Worm (Caenorhabditis elegans) whole organism, L4 larva: ENCODE measurements around the gene F15H10.5.
A peak's percentile ranks its signal among the peaks of the same experiment; 100 is the strongest.

ENCODE experiments used
- F37D6.2 ChIP-seq: sonication (generic microtip); optimal IDR thresholded peaks from 2 replicates; lab custom pipeline; 2016; ENCODE audit warnings: mild to moderate bottlenecking, missing genetic modification characterization, missing compliant biosample characterization
- F44E2.7 ChIP-seq: fragments of 200-800 bp; sonication (Bioruptor generic); IDR thresholded peaks from 2 replicates; pipeline ENCODE4 v2.1.2; 2022; ENCODE audit warnings: missing genetic modification characterization, missing compliant biosample characterization
- R02D3.7 ChIP-seq: fragments of 150-350 bp; sonication (generic microtip); optimal IDR thresholded peaks from 3 replicates; lab custom pipeline; 2014; ENCODE audit warnings: missing biosample characterization, missing genetic modification characterization
- T26A8.4 ChIP-seq: fragments of 200-800 bp; sonication (Bioruptor generic); IDR thresholded peaks from 2 replicates; pipeline ENCODE4 v1.3.6; 2022; ENCODE audit warnings: missing genetic modification characterization, missing compliant biosample characterization
- Y105C5A.15 ChIP-seq: fragments of 200-800 bp; sonication (Bioruptor generic); IDR thresholded peaks from 2 replicates; pipeline ENCODE4 v1.3.6; 2022; ENCODE audit warnings: missing genetic modification characterization, missing compliant biosample characterization
- Y5F2A.4 ChIP-seq: fragments of 200-800 bp; sonication (Bioruptor generic); optimal IDR thresholded peaks from 2 replicates; lab custom pipeline; 2018; ENCODE audit warnings: mild to moderate bottlenecking, missing genetic modification characterization, missing compliant biosample characterization
- Y75B8A.6 ChIP-seq: fragments of 200-800 bp; sonication (Bioruptor generic); IDR thresholded peaks from 2 replicates; pipeline ENCODE4 v1.3.6; 2022; ENCODE audit warnings: missing genetic modification reagents, missing genetic modification characterization, missing compliant biosample characterization
- aha-1 ChIP-seq: fragments of 150-350 bp; peaks from one replicate; lab custom pipeline; 2014; ENCODE audit warnings: missing biosample characterization, missing genetic modification characterization
- ama-1 ChIP-seq: fragments of 150-350 bp; optimal IDR thresholded peaks from 2 replicates; lab custom pipeline; 2014; ENCODE audit warnings: inconsistent platforms, mixed read lengths
- arid-1 ChIP-seq: fragments of 200-800 bp; sonication (Bioruptor generic); conservative IDR thresholded peaks from 2 replicates; pipeline ENCODE4 v1.3.6; 2022; ENCODE audit warnings: missing genetic modification reagents, missing genetic modification characterization, missing compliant biosample characterization
- ceh-28 ChIP-seq: fragments of 150-350 bp; optimal IDR thresholded peaks from 2 replicates; lab custom pipeline; 2014; ENCODE audit warnings: missing biosample characterization, missing genetic modification reagents, missing genetic modification characterization
- dmd-8 ChIP-seq: fragments of 200-800 bp; sonication (Bioruptor generic); IDR thresholded peaks from 2 replicates; pipeline ENCODE4 v1.3.6; 2022; ENCODE audit warnings: missing genetic modification characterization, missing compliant biosample characterization
- dmd-9 ChIP-seq: fragments of 200-800 bp; sonication (Bioruptor generic); IDR thresholded peaks from 2 replicates; pipeline ENCODE4 v1.3.6; 2022; ENCODE audit warnings: missing genetic modification reagents, missing genetic modification characterization, missing compliant biosample characterization
- dve-1 ChIP-seq: sonication (generic microtip); optimal IDR thresholded peaks from 2 replicates; lab custom pipeline; 2017; ENCODE audit warnings: antibody characterized with exemption, mild to moderate bottlenecking, missing genetic modification characterization, missing compliant biosample characterization; ENCODE audit not compliant: insufficient read depth
- fkh-10 ChIP-seq: fragments of 150-350 bp; optimal IDR thresholded peaks from 2 replicates; lab custom pipeline; 2014; ENCODE audit warnings: missing biosample characterization, missing genetic modification reagents, missing genetic modification characterization
- hlh-30 ChIP-seq: sonication (generic microtip); optimal IDR thresholded peaks from 2 replicates; lab custom pipeline; 2017; ENCODE audit warnings: antibody characterized with exemption, mild to moderate bottlenecking, missing genetic modification characterization, missing compliant biosample characterization; ENCODE audit not compliant: insufficient read depth
- jun-1 ChIP-seq: fragments of 150-350 bp; optimal IDR thresholded peaks from 2 replicates; lab custom pipeline; 2014; ENCODE audit warnings: missing biosample characterization, missing genetic modification reagents, missing genetic modification characterization
- lin-1 ChIP-seq: fragments of 200-800 bp; sonication (Bioruptor generic); IDR thresholded peaks from 2 replicates; pipeline ENCODE4 v1.3.6; 2022; ENCODE audit warnings: missing genetic modification reagents, missing genetic modification characterization, missing compliant biosample characterization
- lsy-2 ChIP-seq, 2 experiments: fragments of 150-350 bp in 1 of 2; sonication (generic microtip) in 1 of 2; optimal IDR thresholded peaks; 2 replicates each; lab custom pipeline; 2014 to 2017; ENCODE audit warnings: missing biosample characterization in 2 of 2, missing genetic modification characterization in 2 of 2
- mes-2 ChIP-seq: sonication (generic microtip); optimal IDR thresholded peaks from 2 replicates; lab custom pipeline; 2016; ENCODE audit warnings: missing genotype, mild to moderate bottlenecking, missing genetic modification characterization, missing compliant biosample characterization; ENCODE audit not compliant: poor library complexity, severe bottlenecking
- mxl-2 ChIP-seq: fragments of 200-800 bp; sonication (Bioruptor generic); conservative IDR thresholded peaks from 2 replicates; pipeline ENCODE4 v1.3.6; 2022; ENCODE audit warnings: missing genetic modification reagents, missing genetic modification characterization, missing compliant biosample characterization
- mxl-3 ChIP-seq: fragments of 200-800 bp; sonication (Bioruptor generic); optimal IDR thresholded peaks from 2 replicates; lab custom pipeline; 2018; ENCODE audit warnings: mild to moderate bottlenecking, missing genetic modification characterization, missing compliant biosample characterization
- nhr-10 ChIP-seq: fragments of 150-350 bp; optimal IDR thresholded peaks from 2 replicates; lab custom pipeline; 2014; ENCODE audit warnings: missing biosample characterization, missing genetic modification characterization
- nhr-102 ChIP-seq: sonication (generic microtip); optimal IDR thresholded peaks from 2 replicates; lab custom pipeline; 2016; ENCODE audit warnings: mild to moderate bottlenecking, missing genetic modification characterization, moderate library complexity, missing compliant biosample characterization
- nhr-11 ChIP-seq: fragments of 150-350 bp; optimal IDR thresholded peaks from 2 replicates; lab custom pipeline; 2014; ENCODE audit warnings: missing biosample characterization, missing genetic modification characterization
- nhr-48 ChIP-seq: sonication (generic microtip); optimal IDR thresholded peaks from 2 replicates; lab custom pipeline; 2016; ENCODE audit warnings: mild to moderate bottlenecking, missing genetic modification characterization, missing compliant biosample characterization
- nhr-6 ChIP-seq: fragments of 150-350 bp; optimal IDR thresholded peaks from 2 replicates; lab custom pipeline; 2014; ENCODE audit warnings: missing biosample characterization, missing genetic modification characterization
- nhr-77 ChIP-seq: fragments of 150-350 bp; optimal IDR thresholded peaks from 2 replicates; lab custom pipeline; 2014; ENCODE audit warnings: missing biosample characterization, missing genetic modification characterization
- pqm-1 ChIP-seq: sonication (generic microtip); optimal IDR thresholded peaks from 2 replicates; lab custom pipeline; 2017; ENCODE audit warnings: missing biosample characterization, missing genetic modification characterization
- saeg-2 ChIP-seq: fragments of 200-800 bp; sonication (Bioruptor generic); IDR thresholded peaks from 2 replicates; pipeline ENCODE4 v1.3.6; 2022; ENCODE audit warnings: missing genetic modification reagents, missing genetic modification characterization, missing compliant biosample characterization
- snpc-1.2 ChIP-seq: fragments of 200-800 bp; sonication (Bioruptor generic); IDR thresholded peaks from 2 replicates; pipeline ENCODE4 v1.3.6; 2022; ENCODE audit warnings: missing genetic modification reagents, missing genetic modification characterization, missing compliant biosample characterization
- spr-1 ChIP-seq: sonication (generic microtip); optimal IDR thresholded peaks from 2 replicates; lab custom pipeline; 2016; ENCODE audit warnings: mild to moderate bottlenecking, missing genetic modification characterization, missing compliant biosample characterization
- tra-1 ChIP-seq: fragments of 200-800 bp; sonication (Bioruptor generic); IDR thresholded peaks from 2 replicates; pipeline ENCODE4 v1.3.6; 2022; ENCODE audit warnings: missing genetic modification reagents, missing genetic modification characterization, missing compliant biosample characterization
- unc-62 ChIP-seq, 3 experiments: fragments of 150-350 bp in 1 of 3; sonication (generic microtip); optimal IDR thresholded peaks in 2 of 3; peaks in 1 of 3; 1 replicate in 1 of 3; 2 replicates in 2 of 3; lab custom pipeline; 2014 to 2017; ENCODE audit warnings: missing biosample characterization in 3 of 3, missing genetic modification characterization in 3 of 3, missing genetic modification reagents in 3 of 3, missing genotype in 1 of 3
- zfp-3 ChIP-seq: fragments of 200-800 bp; sonication (Bioruptor generic); conservative IDR thresholded peaks from 2 replicates; pipeline ENCODE4 v1.3.6; 2022; ENCODE audit warnings: missing genetic modification reagents, missing genetic modification characterization, missing compliant biosample characterization
- zip-11 ChIP-seq: fragments of 200-800 bp; sonication (Bioruptor generic); IDR thresholded peaks from 2 replicates; pipeline ENCODE4 v1.3.6; 2022; ENCODE audit warnings: missing genetic modification characterization, missing compliant biosample characterization
- ztf-11 ChIP-seq: fragments of 150-350 bp; optimal IDR thresholded peaks from 2 replicates; lab custom pipeline; 2014; ENCODE audit warnings: missing biosample characterization, missing genetic modification characterization
- ztf-7 ChIP-seq: fragments of 150-350 bp; optimal IDR thresholded peaks from 2 replicates; lab custom pipeline; 2014; ENCODE audit warnings: missing biosample characterization, missing genetic modification characterization

The F15H10.5 gene

ce11 chrV:10468190-10468589, 49.3 kb upstream of the F15H10.5 start, which contains the start of gene egl-9 (continued):
- TF ChIP-seq hlh-30 (tag; lab: Kevin White, UChicago) (peak; percentile 85), nhr-11 (tag; lab: Kevin White, UChicago) (no peak), pqm-1 (tag; lab: Kevin White, UChicago) (peak; percentile 19), arid-1 (GFP tag; lab: Robert Waterston, UW) (no peak), zip-11 (no peak), tra-1 (GFP tag; lab: Robert Waterston, UW) (peak; percentile 31; the same call in 1 of the 2 replicates), Y5F2A.4 (GFP tag; lab: Kevin White, UChicago) (no peak), mes-2 (tag; lab: Kevin White, UChicago) (peak; percentile 55), nhr-10 (tag; lab: Kevin White, UChicago) (no peak), lsy-2 (tag; optimal IDR thresholded peaks at IDR 0.05; lab: Kevin White, UChicago) (peak in 1 of 2 experiments; percentile 57), nhr-48 (peak; percentile 53), lin-1 (GFP tag; lab: Robert Waterston, UW) (0 out of 2 replicates have a peak, but pooled peaks have one; percentile 15), nhr-6 (tag; lab: Kevin White, UChicago) (no peak), nhr-102 (tag; lab: Kevin White, UChicago) (peak; percentile 7), mxl-3 (GFP tag; lab: Kevin White, UChicago) (peak; percentile 2), R02D3.7 (tag; lab: Kevin White, UChicago) (no peak), F37D6.2 (no peak), unc-62 (GFP tag; optimal IDR thresholded peaks at IDR 0.05 in 1 of 2; lab: Kevin White, UChicago) (peak in 1 of 2 experiments; percentile 24), unc-62 (tag; optimal IDR thresholded peaks at IDR 0.05; lab: Kevin White, UChicago) (no peak), ceh-28 (tag; lab: Kevin White, UChicago) (no peak), ztf-11 (tag; lab: Kevin White, UChicago) (no peak), dmd-9 (GFP tag; lab: Robert Waterston, UW) (no peak), dmd-8 (GFP tag; lab: Robert Waterston, UW) (no peak), aha-1 (tag; lab: Kevin White, UChicago) (peak; percentile 99), dve-1 (peak; percentile 82), zfp-3 (GFP tag; lab: Robert Waterston, UW) (peak; percentile 56), nhr-77 (tag; lab: Kevin White, UChicago) (peak; percentile 82), Y105C5A.15 (GFP tag; lab: Robert Waterston, UW) (no peak), F44E2.7 (GFP tag; lab: Robert Waterston, UW) (no peak), ztf-7 (tag; lab: Kevin White, UChicago) (no peak), saeg-2 (GFP tag; lab: Robert Waterston, UW) (no peak), snpc-1.2 (GFP tag; lab: Robert Waterston, UW) (no peak), fkh-10 (no peak), Y75B8A.6 (GFP tag; lab: Robert Waterston, UW) (0 out of 2 replicates have a peak, but pooled peaks have one; percentile 16), jun-1 (tag; lab: Kevin White, UChicago) (no peak), ama-1 (lab: Kevin White, UChicago) (peak; percentile 59), mxl-2 (GFP tag; lab: Robert Waterston, UW) (no peak), T26A8.4 (GFP tag; lab: Robert Waterston, UW) (peak; percentile 51; the same call in 1 of the 2 replicates)

- TF ChIP-seq spr-1 (tag; lab: Kevin White, UChicago), result no peak
- TF ChIP-seq unc-62 (GFP tag; optimal IDR thresholded peaks at IDR 0.05 in 1 of 2; lab: Kevin White, UChicago), result peak in 1 of 2 experiments; percentile 90
- no peak for TF ChIP-seq unc-62 (tag; optimal IDR thresholded peaks at IDR 0.05; lab: Kevin White, UChicago)
- TF ChIP-seq aha-1 (tag; lab: Kevin White, UChicago), result peak; percentile 13
Observed at ce11 chrV:10467659-10468058, 48.8 kb upstream of the F15H10.5 start.
